Fruit fly (Drosophila melanogaster) whole organism, embryonic: ENCODE measurements around the gene CG6739.

ENCODE experiments used
- BEAF-32 ChIP-seq: fragments of 200-800 bp; sonication (Bioruptor generic); optimal IDR thresholded peaks from 3 replicates; lab custom pipeline; 2017; ENCODE audit warnings: missing biosample characterization, missing genetic modification characterization, mild to moderate bottlenecking, moderate library complexity, missing genetic modification reagents
- CG11723 ChIP-seq: fragments of 200-800 bp; sonication (Bioruptor generic); optimal IDR thresholded peaks from 2 replicates; lab custom pipeline; 2017; ENCODE audit warnings: missing biosample characterization, mild to moderate bottlenecking, missing genetic modification characterization
- CG12744 ChIP-seq: fragments of 200-800 bp; sonication (Bioruptor generic); optimal IDR thresholded peaks from 2 replicates; lab custom pipeline; 2016; ENCODE audit warnings: missing biosample characterization, missing genetic modification characterization
- CG12769 ChIP-seq: fragments of 200-800 bp; sonication (Bioruptor generic); optimal IDR thresholded peaks from 2 replicates; lab custom pipeline; 2019; ENCODE audit warnings: missing biosample characterization, mild to moderate bottlenecking, missing genetic modification characterization, moderate library complexity
- CG13894 ChIP-seq: fragments of 200-800 bp; sonication (Bioruptor generic); optimal IDR thresholded peaks from 3 replicates; lab custom pipeline; 2018; ENCODE audit warnings: missing biosample characterization, mild to moderate bottlenecking, missing genetic modification characterization, moderate library complexity
- CG14441 ChIP-seq: fragments of 200-800 bp; sonication (Bioruptor generic); IDR thresholded peaks from 2 replicates; pipeline ENCODE4 v1.3.6; 2022; ENCODE audit warnings: missing biosample characterization, missing genetic modification characterization
- CG15601 ChIP-seq: fragments of 200-800 bp; sonication (Bioruptor generic); optimal IDR thresholded peaks from 3 replicates; lab custom pipeline; 2019; ENCODE audit warnings: missing biosample characterization, mild to moderate bottlenecking, missing genetic modification characterization, moderate library complexity
- CG17186 ChIP-seq: fragments of 200-800 bp; sonication (Bioruptor generic); optimal IDR thresholded peaks from 3 replicates; lab custom pipeline; 2017; ENCODE audit warnings: missing biosample characterization, missing genetic modification reagents, missing genetic modification characterization
- CG17829 ChIP-seq: fragments of 200-800 bp; optimal IDR thresholded peaks from 2 replicates; lab custom pipeline; 2019; ENCODE audit warnings: missing biosample characterization, mild to moderate bottlenecking, missing genetic modification characterization, moderate library complexity
- CG18764 ChIP-seq: fragments of 200-800 bp; sonication (Bioruptor generic); optimal IDR thresholded peaks from 3 replicates; lab custom pipeline; 2016; ENCODE audit warnings: missing biosample characterization, missing genetic modification characterization
- CG2199 ChIP-seq: fragments of 200-800 bp; sonication (Bioruptor generic); IDR thresholded peaks from 3 replicates; pipeline ENCODE4 v1.3.6; 2022; ENCODE audit warnings: missing biosample characterization, missing genetic modification characterization
- CG3847 ChIP-seq: fragments of 200-800 bp; sonication (Bioruptor generic); IDR thresholded peaks from 2 replicates; pipeline ENCODE4 v1.3.6; 2022; ENCODE audit warnings: missing biosample characterization, missing genetic modification characterization
- CG4282 ChIP-seq: fragments of 200-800 bp; sonication (Bioruptor generic); optimal IDR thresholded peaks from 2 replicates; lab custom pipeline; 2016; ENCODE audit warnings: missing biosample characterization, missing genetic modification characterization
- CG4360 ChIP-seq: fragments of 200-800 bp; sonication (Bioruptor generic); IDR thresholded peaks from 2 replicates; pipeline ENCODE4 v1.3.6; 2022; ENCODE audit warnings: missing biosample characterization, missing genetic modification characterization
- CG43689 ChIP-seq: fragments of 200-800 bp; sonication (Bioruptor generic); IDR thresholded peaks from 2 replicates; pipeline ENCODE4 v1.3.6; 2022; ENCODE audit warnings: missing biosample characterization, missing genetic modification characterization
- CG6654 ChIP-seq: fragments of 200-800 bp; sonication (Bioruptor generic); optimal IDR thresholded peaks from 2 replicates; lab custom pipeline; 2017; ENCODE audit warnings: missing biosample characterization, mild to moderate bottlenecking, missing genetic modification characterization
- CG6683 ChIP-seq: fragments of 200-800 bp; sonication (Bioruptor generic); optimal IDR thresholded peaks from 2 replicates; lab custom pipeline; 2017; ENCODE audit warnings: missing biosample characterization, mild to moderate bottlenecking, missing genetic modification characterization, missing genetic modification reagents
- CG6689 ChIP-seq: fragments of 200-800 bp; sonication (Bioruptor generic); IDR thresholded peaks from 2 replicates; pipeline ENCODE4 v1.3.6; 2022; ENCODE audit warnings: missing biosample characterization, missing genetic modification characterization
- CG7745 ChIP-seq: fragments of 200-800 bp; sonication (Bioruptor generic); optimal IDR thresholded peaks from 2 replicates; lab custom pipeline; 2018; ENCODE audit warnings: missing biosample characterization, mild to moderate bottlenecking, missing genetic modification characterization, moderate library complexity
- CG7963 ChIP-seq: fragments of 200-800 bp; sonication (Bioruptor generic); IDR thresholded peaks from 3 replicates; pipeline ENCODE4 v1.3.6; 2022; ENCODE audit warnings: missing biosample characterization, missing genetic modification characterization; ENCODE audit not compliant: partially characterized antibody
- CG8765 ChIP-seq: fragments of 200-800 bp; sonication (Bioruptor generic); IDR thresholded peaks from 2 replicates; pipeline ENCODE4 v1.3.6; 2022; ENCODE audit warnings: missing biosample characterization, missing genetic modification characterization
- CG9876 ChIP-seq: fragments of 200-800 bp; sonication (Bioruptor generic); optimal IDR thresholded peaks from 2 replicates; lab custom pipeline; 2016; ENCODE audit warnings: missing biosample characterization, missing genetic modification characterization
- CHES-1-like ChIP-seq: fragments of 200-800 bp; sonication (Bioruptor generic); optimal IDR thresholded peaks from 2 replicates; lab custom pipeline; 2016; ENCODE audit warnings: missing biosample characterization, missing genetic modification characterization
- D19A ChIP-seq: fragments of 200-800 bp; optimal IDR thresholded peaks from 3 replicates; lab custom pipeline; 2019; ENCODE audit warnings: missing biosample characterization, mild to moderate bottlenecking, missing genetic modification characterization, moderate library complexity
- Dref ChIP-seq: fragments of 200-800 bp; sonication (Bioruptor generic); IDR thresholded peaks from 2 replicates; pipeline ENCODE4 v1.3.6; 2022; ENCODE audit warnings: missing biosample characterization, missing genetic modification characterization
- Drgx ChIP-seq: fragments of 200-800 bp; sonication (Bioruptor generic); IDR thresholded peaks from 2 replicates; pipeline ENCODE4 v1.3.6; 2022; ENCODE audit warnings: missing biosample characterization, missing genetic modification characterization
- E2f1 ChIP-seq: fragments of 200-800 bp; sonication (Bioruptor generic); IDR thresholded peaks from 2 replicates; pipeline ENCODE4 v1.3.6; 2022; ENCODE audit warnings: missing biosample characterization, missing genetic modification characterization
- Elba2 ChIP-seq: fragments of 200-800 bp; sonication (Bioruptor generic); optimal IDR thresholded peaks from 3 replicates; lab custom pipeline; 2016; ENCODE audit warnings: missing biosample characterization, missing genetic modification characterization
- Ets65A ChIP-seq: fragments of 200-800 bp; sonication (Bioruptor generic); peaks from one replicate; lab custom pipeline; 2016; ENCODE audit warnings: missing biosample characterization, missing genetic modification characterization
- Fer2 ChIP-seq: fragments of 200-800 bp; sonication (Bioruptor generic); optimal IDR thresholded peaks from 2 replicates; lab custom pipeline; 2018; ENCODE audit warnings: missing biosample characterization, mild to moderate bottlenecking, missing genetic modification characterization, moderate library complexity
- Hr39 ChIP-seq: fragments of >200 bp; optimal IDR thresholded peaks from 2 replicates; lab custom pipeline; 2017
- Nf-YB ChIP-seq: fragments of 200-800 bp; sonication (Bioruptor generic); optimal IDR thresholded peaks from 3 replicates; lab custom pipeline; 2019; ENCODE audit warnings: missing biosample characterization, mild to moderate bottlenecking, missing genetic modification characterization, moderate library complexity
- Ptx1 ChIP-seq: fragments of 200-800 bp; sonication (Bioruptor generic); IDR thresholded peaks from 2 replicates; pipeline ENCODE4 v1.3.6; 2022; ENCODE audit warnings: missing biosample characterization, missing genetic modification characterization
- Xrp1 ChIP-seq: fragments of 200-800 bp; sonication (Bioruptor generic); IDR thresholded peaks from 2 replicates; pipeline ENCODE4 v1.3.6; 2022; ENCODE audit warnings: missing biosample characterization, missing genetic modification characterization
- chm ChIP-seq: fragments of 200-800 bp; sonication (Bioruptor generic); IDR thresholded peaks from 2 replicates; pipeline ENCODE4 v1.3.6; 2022; ENCODE audit warnings: missing biosample characterization, missing genetic modification characterization
- ci ChIP-seq: fragments of 200-800 bp; sonication (Bioruptor generic); IDR thresholded peaks from 3 replicates; pipeline ENCODE4 v1.3.6; 2022; ENCODE audit warnings: missing biosample characterization, missing genetic modification characterization
- corto ChIP-seq: fragments of 200-800 bp; sonication (Bioruptor generic); optimal IDR thresholded peaks from 2 replicates; lab custom pipeline; 2016; ENCODE audit warnings: missing biosample characterization, mild to moderate bottlenecking, missing genetic modification characterization, moderate library complexity
- cwo ChIP-seq: fragments of 200-800 bp; sonication (Bioruptor generic); optimal IDR thresholded peaks from 3 replicates; lab custom pipeline; 2017; ENCODE audit warnings: missing biosample characterization, missing genetic modification characterization, mild to moderate bottlenecking, moderate library complexity, missing genetic modification reagents
- dmrt11E ChIP-seq: fragments of 200-800 bp; sonication (Bioruptor generic); optimal IDR thresholded peaks from 3 replicates; lab custom pipeline; 2018; ENCODE audit warnings: missing biosample characterization, mild to moderate bottlenecking, missing genetic modification characterization, moderate library complexity
- gro ChIP-seq: fragments of 200-800 bp; sonication (Bioruptor generic); optimal IDR thresholded peaks from 2 replicates; lab custom pipeline; 2016; ENCODE audit warnings: missing biosample characterization, missing genetic modification characterization
- ken ChIP-seq: fragments of 200-800 bp; sonication (Bioruptor generic); IDR thresholded peaks from 3 replicates; pipeline ENCODE4 v1.3.6; 2022; ENCODE audit warnings: missing biosample characterization, missing genetic modification characterization
- klu ChIP-seq: fragments of 200-800 bp; sonication (Bioruptor generic); IDR thresholded peaks from 2 replicates; pipeline ENCODE4 v1.3.6; 2022; ENCODE audit warnings: missing biosample characterization, missing genetic modification characterization
- lola ChIP-seq, 3 experiments: fragments of >200 bp in 2 of 3; fragments of 200-800 bp in 1 of 3; sonication (Bioruptor generic) in 1 of 3; optimal IDR thresholded peaks; 2 replicates each; lab custom pipeline; 2017 to 2019; ENCODE audit warnings: missing biosample characterization in 3 of 3, missing genetic modification characterization in 3 of 3, mild to moderate bottlenecking in 1 of 3, moderate library complexity in 1 of 3
- nerfin-2 ChIP-seq: fragments of 200-800 bp; sonication (Bioruptor generic); IDR thresholded peaks from 2 replicates; pipeline ENCODE4 v1.3.6; 2022; ENCODE audit warnings: missing biosample characterization, missing genetic modification characterization; ENCODE audit not compliant: partially characterized antibody
- onecut ChIP-seq: fragments of 200-800 bp; sonication (Bioruptor generic); IDR thresholded peaks from 2 replicates; pipeline ENCODE4 v1.3.6; 2022; ENCODE audit warnings: missing biosample characterization, missing genetic modification characterization
- otp ChIP-seq: fragments of 200-800 bp; sonication (Bioruptor generic); IDR thresholded peaks from 3 replicates; pipeline ENCODE4, ENCODE4 v1.3.6; 2022; ENCODE audit warnings: missing biosample characterization, missing genetic modification characterization
- pan ChIP-seq, 4 experiments: fragments of >200 bp in 3 of 4; fragments of 200-800 bp in 1 of 4; sonication (Bioruptor generic) in 1 of 4; optimal IDR thresholded peaks in 3 of 4; IDR thresholded peaks in 1 of 4; 2 replicates each; pipeline versions ENCODE4 v1.3.6 to Lab custom; 2017 to 2022; ENCODE audit warnings: missing biosample characterization in 2 of 4, missing genetic modification characterization in 2 of 4, mixed read lengths in 1 of 4
- scrt ChIP-seq: fragments of 200-800 bp; sonication (Bioruptor generic); optimal IDR thresholded peaks from 2 replicates; lab custom pipeline; 2018; ENCODE audit warnings: missing biosample characterization, mild to moderate bottlenecking, missing genetic modification characterization, moderate library complexity
- slbo ChIP-seq: fragments of 200-800 bp; sonication (Bioruptor generic); IDR thresholded peaks from 2 replicates; pipeline ENCODE4 v1.3.6; 2022; ENCODE audit warnings: missing biosample characterization, missing genetic modification characterization
- ssp ChIP-seq: fragments of 200-800 bp; sonication (Bioruptor generic); IDR thresholded peaks from 2 replicates; pipeline ENCODE4 v1.3.6; 2022; ENCODE audit warnings: missing biosample characterization, missing genetic modification characterization
- zfh1 ChIP-seq: fragments of 200-800 bp; sonication (Bioruptor generic); IDR thresholded peaks from 3 replicates; pipeline ENCODE4 v1.3.6; 2022; ENCODE audit warnings: missing biosample characterization, missing genetic modification characterization

The CG6739 gene

DNA sequence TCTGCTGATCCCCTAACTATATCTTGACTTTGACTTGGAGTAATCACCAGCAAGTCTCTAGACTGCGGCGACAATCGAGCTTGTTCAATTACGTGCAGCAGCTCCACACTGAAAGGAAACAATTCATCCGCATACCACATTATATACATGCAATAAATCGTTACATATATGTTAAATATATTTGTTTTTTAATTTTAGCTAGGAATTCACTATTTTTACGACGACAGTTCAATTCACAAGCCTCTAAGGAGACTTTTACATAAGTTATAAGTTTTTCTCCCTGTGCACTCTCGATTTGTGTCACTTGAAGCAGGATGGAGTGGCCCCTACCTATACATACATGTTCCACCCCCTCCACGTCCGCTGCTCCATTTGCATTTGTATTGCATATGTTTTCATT, 9.5 kb upstream of the CG6739 start (continued):
- TF ChIP-seq nerfin-2 (GFP tag; lab: Robert Waterston, UW): no peak
- TF ChIP-seq CG9876 (GFP tag; lab: Kevin White, UChicago): no peak
- peak; percentile 51; the same call in 2 of the 3 replicates for TF ChIP-seq ci (GFP tag; lab: Robert Waterston, UW)
- TF ChIP-seq CG43689 (GFP tag; lab: Robert Waterston, UW): no peak
- TF ChIP-seq D19A: peak; percentile 22
- TF ChIP-seq CG14441 (GFP tag; lab: Robert Waterston, UW): no peak
- TF ChIP-seq Elba2 (GFP tag; lab: Kevin White, UChicago): no peak
- TF ChIP-seq Ptx1 (GFP tag; lab: Robert Waterston, UW): 0 out of 2 replicates have a peak, but pooled peaks have one; percentile 10
- TF ChIP-seq CG17829 (tag; lab: Kevin White, UChicago): no peak
- no peak for TF ChIP-seq CG4282 (GFP tag; lab: Kevin White, UChicago)
- peak; percentile 25; the same call in 1 of the 2 replicates for TF ChIP-seq CG6689 (GFP tag; lab: Robert Waterston, UW)
- no peak for TF ChIP-seq E2f1 (GFP tag; lab: Robert Waterston, UW)
- no peak for TF ChIP-seq chm
- no peak for TF ChIP-seq ken (GFP tag; lab: Robert Waterston, UW)
- no peak for TF ChIP-seq CG7745 (tag; lab: Kevin White, UChicago)
- no peak for TF ChIP-seq CG3847 (GFP tag; lab: Robert Waterston, UW)
- 0 out of 3 replicates have a peak, but pooled peaks have one; percentile 17 for TF ChIP-seq CG2199 (GFP tag; lab: Robert Waterston, UW)
- no peak for TF ChIP-seq Fer2 (tag; lab: Kevin White, UChicago)
- no peak for TF ChIP-seq Ets65A
- no peak for TF ChIP-seq CG12744 (GFP tag; lab: Kevin White, UChicago)
- no peak for TF ChIP-seq CG4360 (GFP tag; lab: Robert Waterston, UW)
- TF ChIP-seq Drgx (GFP tag; lab: Robert Waterston, UW): peak; percentile 91
- TF ChIP-seq lola (GFP tag; optimal IDR thresholded peaks at IDR 0.05; lab: Kevin White, UChicago): no peak
- TF ChIP-seq Nf-YB (GFP tag; lab: Kevin White, UChicago): no peak
- TF ChIP-seq slbo (GFP tag; lab: Robert Waterston, UW): no peak
- TF ChIP-seq klu (GFP tag; lab: Robert Waterston, UW): no peak
- TF ChIP-seq CG17186: no peak
- no peak for TF ChIP-seq Hr39 (lab: Kevin White, UChicago)
- no peak for TF ChIP-seq CG6683
- TF ChIP-seq Dref (GFP tag; lab: Robert Waterston, UW): no peak
- no peak for TF ChIP-seq pan (optimal IDR thresholded peaks at IDR 0.05; lab: Kevin White, UChicago)
- no peak for TF ChIP-seq pan (GFP tag; optimal IDR thresholded peaks at IDR 0.05 in 1 of 2, IDR thresholded peaks at IDR 0.05 in 1 of 2)
- TF ChIP-seq ssp (GFP tag; lab: Robert Waterston, UW): 0 out of 2 replicates have a peak, but pooled peaks have one; percentile 25
- no peak for TF ChIP-seq CHES-1-like (GFP tag; lab: Kevin White, UChicago)
- TF ChIP-seq otp (GFP tag; lab: Robert Waterston, UW): 0 out of 3 replicates have a peak, but pooled peaks have one; percentile 8
- TF ChIP-seq CG7963: no peak
- no peak for TF ChIP-seq corto (GFP tag; lab: Kevin White, UChicago)
- TF ChIP-seq CG18764 (GFP tag; lab: Kevin White, UChicago): no peak
- TF ChIP-seq scrt: no peak
- TF ChIP-seq CG11723 (GFP tag; lab: Kevin White, UChicago): no peak
- TF ChIP-seq onecut (GFP tag; lab: Robert Waterston, UW): no peak
- TF ChIP-seq zfh1 (GFP tag; lab: Robert Waterston, UW): 0 out of 3 replicates have a peak, but pooled peaks have one; percentile 9
- no peak for TF ChIP-seq CG12769 (tag; lab: Kevin White, UChicago)
- no peak for TF ChIP-seq cwo
- TF ChIP-seq CG8765 (GFP tag; lab: Robert Waterston, UW): no peak
- TF ChIP-seq CG6654 (GFP tag; lab: Kevin White, UChicago): no peak
- TF ChIP-seq CG13894 (tag; lab: Kevin White, UChicago): no peak
- no peak for TF ChIP-seq gro
- no peak for TF ChIP-seq CG15601 (tag; lab: Kevin White, UChicago)
- no peak for TF ChIP-seq dmrt11E
- peak; percentile 43 for TF ChIP-seq Xrp1 (GFP tag; lab: Robert Waterston, UW)
- no peak for TF ChIP-seq BEAF-32 (GFP tag; lab: Kevin White, UChicago)
